Fruit fly (Drosophila melanogaster) whole organism, pupa: Measurements from ENCODE around the gene sa.

Experiments
- CG10348 ChIP-seq: fragments of 200-800 bp; sonication (Bioruptor generic); IDR thresholded peaks from 2 replicates; pipeline ENCODE4 v1.3.6; 2022; ENCODE audit warnings: missing biosample characterization, missing genetic modification characterization
- CG12605 ChIP-seq: fragments of 200-800 bp; sonication (Bioruptor generic); IDR thresholded peaks from 2 replicates; pipeline ENCODE4 v1.3.6; 2022; ENCODE audit warnings: missing biosample characterization, missing genetic modification characterization
- CG13204 ChIP-seq: fragments of 200-800 bp; sonication (Bioruptor generic); optimal IDR thresholded peaks from 2 replicates; lab custom pipeline; 2018; ENCODE audit warnings: missing biosample characterization, mild to moderate bottlenecking, missing genetic modification characterization, moderate library complexity
- CG14655 ChIP-seq: fragments of 200-800 bp; sonication (Bioruptor generic); optimal IDR thresholded peaks from 3 replicates; lab custom pipeline; 2017; ENCODE audit warnings: mild to moderate bottlenecking, missing biosample characterization, missing genetic modification reagents, missing genetic modification characterization
- CG15710 ChIP-seq: fragments of 200-800 bp; sonication (Bioruptor generic); optimal IDR thresholded peaks from 2 replicates; lab custom pipeline; 2018; ENCODE audit warnings: missing biosample characterization, mild to moderate bottlenecking, missing genetic modification characterization, moderate library complexity
- CG17806 ChIP-seq: fragments of 200-800 bp; sonication (Bioruptor generic); optimal IDR thresholded peaks from 2 replicates; lab custom pipeline; 2018; ENCODE audit warnings: missing biosample characterization, mild to moderate bottlenecking, missing genetic modification characterization, moderate library complexity
- CG32121 ChIP-seq: fragments of 200-800 bp; sonication (Bioruptor generic); IDR thresholded peaks from 2 replicates; pipeline ENCODE4 v1.3.6; 2022; ENCODE audit warnings: missing biosample characterization, missing genetic modification characterization
- CG34367 ChIP-seq: fragments of 200-800 bp; sonication (Bioruptor generic); optimal IDR thresholded peaks from 2 replicates; lab custom pipeline; 2018; ENCODE audit warnings: missing biosample characterization, mild to moderate bottlenecking, missing genetic modification characterization
- CG4496 ChIP-seq: fragments of 200-800 bp; sonication (Bioruptor generic); IDR thresholded peaks from 3 replicates; pipeline ENCODE4 v1.3.6; 2022; ENCODE audit warnings: missing biosample characterization, missing genetic modification characterization
- CG8159 ChIP-seq: fragments of 200-800 bp; sonication (Bioruptor generic); optimal IDR thresholded peaks from 3 replicates; lab custom pipeline; 2018; ENCODE audit warnings: missing biosample characterization, mild to moderate bottlenecking, missing genetic modification characterization, moderate library complexity
- CG8301 ChIP-seq: fragments of 200-800 bp; sonication (Bioruptor generic); optimal IDR thresholded peaks from 2 replicates; lab custom pipeline; 2018; ENCODE audit warnings: missing biosample characterization, mild to moderate bottlenecking, missing genetic modification characterization
- CG9948 ChIP-seq: fragments of 200-800 bp; sonication (Bioruptor generic); optimal IDR thresholded peaks from 2 replicates; lab custom pipeline; 2018; ENCODE audit warnings: missing biosample characterization, mild to moderate bottlenecking, missing genetic modification characterization, moderate library complexity
- D1 ChIP-seq: fragments of 200-800 bp; sonication (Bioruptor generic); optimal IDR thresholded peaks from 2 replicates; lab custom pipeline; 2018; ENCODE audit warnings: missing biosample characterization, mild to moderate bottlenecking, missing genetic modification characterization, moderate library complexity
- EcR ChIP-seq: fragments of 200-800 bp; sonication (Bioruptor generic); optimal IDR thresholded peaks from 3 replicates; lab custom pipeline; 2019; ENCODE audit warnings: missing biosample characterization, missing genetic modification characterization, mild to moderate bottlenecking, moderate library complexity, missing genetic modification reagents
- Ets98B ChIP-seq: fragments of 200-800 bp; sonication (Bioruptor generic); IDR thresholded peaks from 2 replicates; pipeline ENCODE4 v1.3.6; 2022; ENCODE audit warnings: missing biosample characterization, missing genetic modification characterization
- Pif1A ChIP-seq: fragments of 200-800 bp; sonication (Bioruptor generic); optimal IDR thresholded peaks from 3 replicates; lab custom pipeline; 2016; ENCODE audit warnings: missing biosample characterization, missing genetic modification characterization
- Pif1B ChIP-seq: fragments of 200-800 bp; sonication (Bioruptor generic); optimal IDR thresholded peaks from 3 replicates; lab custom pipeline; 2016; ENCODE audit warnings: missing biosample characterization, missing genetic modification characterization
- Snoo ChIP-seq: fragments of 200-800 bp; sonication (Bioruptor generic); optimal IDR thresholded peaks from 3 replicates; lab custom pipeline; 2017; ENCODE audit warnings: missing biosample characterization, mild to moderate bottlenecking, missing genetic modification characterization, inconsistent platforms
- fd96Ca ChIP-seq: fragments of 200-800 bp; sonication (Bioruptor generic); IDR thresholded peaks from 3 replicates; pipeline ENCODE4 v1.3.6; 2022; ENCODE audit warnings: missing biosample characterization, missing genetic modification characterization
- gl ChIP-seq: fragments of 200-800 bp; sonication (Bioruptor generic); optimal IDR thresholded peaks from 2 replicates; lab custom pipeline; 2018; ENCODE audit warnings: missing biosample characterization, mild to moderate bottlenecking, missing genetic modification characterization
- rn ChIP-seq: fragments of 200-800 bp; sonication (Bioruptor generic); IDR thresholded peaks from 2 replicates; pipeline ENCODE4 v1.3.6; 2022; ENCODE audit warnings: missing biosample characterization, missing genetic modification characterization

sa gene

DNA sequence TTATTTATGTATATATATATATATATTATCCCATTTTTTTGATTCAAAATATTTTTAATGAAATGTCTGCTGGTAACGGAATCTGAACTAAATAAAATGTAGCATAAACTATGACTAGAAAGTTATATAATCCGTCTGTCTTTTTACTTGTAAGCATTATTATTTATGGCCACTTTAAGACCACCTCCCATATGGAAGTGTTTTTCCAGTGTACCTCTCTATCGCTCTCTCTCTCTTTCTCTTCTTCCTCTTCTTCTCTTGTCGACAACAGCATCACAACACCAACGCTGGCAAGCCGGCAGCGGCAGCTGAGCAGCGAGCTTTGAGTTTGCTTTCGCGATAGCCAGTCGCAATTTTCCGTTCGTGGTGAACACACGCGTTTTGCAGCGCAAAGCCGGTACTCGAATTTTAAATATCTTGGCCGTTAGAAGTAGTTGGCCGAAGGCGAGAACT lies 24.4 kb downstream of the sa start, which contains the start of gene rgn:
Gene rgn (plus strand): TSS at position 344 of the 453 bp plus-strand sequence.
- peak; percentile 85 for TF ChIP-seq CG32121 (GFP tag; lab: Robert Waterston, UW)
- TF ChIP-seq Pif1A, result peak; percentile 69
- TF ChIP-seq CG13204, result peak; percentile 46
- TF ChIP-seq CG10348 (GFP tag; lab: Robert Waterston, UW), result no peak
- TF ChIP-seq CG12605 (GFP tag; lab: Robert Waterston, UW), result peak; percentile 44
- TF ChIP-seq CG15710, result peak; percentile 84
- peak; percentile 92 for TF ChIP-seq CG9948 (tag; lab: Kevin White, UChicago)
- peak; percentile 95 for TF ChIP-seq CG14655 (GFP tag; lab: Kevin White, UChicago)
- TF ChIP-seq CG8159 (tag; lab: Kevin White, UChicago), result peak; percentile 91
- peak; percentile 87 for TF ChIP-seq D1 (tag; lab: Kevin White, UChicago)
- peak; percentile 92 for TF ChIP-seq CG4496 (GFP tag; lab: Robert Waterston, UW)
- TF ChIP-seq Snoo (tag; lab: Kevin White, UChicago), result peak; percentile 85
- peak; percentile 61; the same call in 1 of the 2 replicates for TF ChIP-seq rn (GFP tag; lab: Robert Waterston, UW)
- TF ChIP-seq gl (tag; lab: Kevin White, UChicago), result peak; percentile 49
- peak; percentile 90 for TF ChIP-seq CG8301
- peak; percentile 86 for TF ChIP-seq CG17806
- TF ChIP-seq EcR (GFP tag; lab: Kevin White, UChicago), result no peak
- TF ChIP-seq fd96Ca (GFP tag; lab: Robert Waterston, UW), result peak; percentile 77; the same call in 2 of the 3 replicates
- TF ChIP-seq Ets98B (GFP tag; lab: Robert Waterston, UW), result peak; percentile 87
- TF ChIP-seq Pif1B (GFP tag; lab: Kevin White, UChicago), result peak; percentile 63
- TF ChIP-seq CG34367, result peak; percentile 85

DNA sequence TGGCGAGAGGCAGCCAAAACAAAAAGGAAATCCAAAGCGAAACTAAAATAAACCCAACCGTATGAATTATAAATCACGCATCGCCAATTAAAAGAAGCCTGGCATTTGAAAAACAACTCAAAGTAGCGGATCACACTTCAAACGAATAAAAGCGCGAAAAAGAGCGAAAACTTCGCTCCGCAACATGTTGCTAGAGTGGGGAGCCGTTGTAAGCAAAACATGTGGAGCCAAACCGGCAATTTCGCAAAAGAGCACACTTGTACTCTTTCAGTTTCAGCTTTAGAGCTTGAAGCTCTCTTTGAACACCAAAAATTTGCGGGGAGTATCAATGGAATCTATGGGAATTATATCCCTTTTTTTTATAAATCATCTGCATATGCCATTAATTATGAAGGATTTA lies 24.8 kb downstream of the sa start:
- TF ChIP-seq CG13204 (no peak), EcR (GFP tag; lab: Kevin White, UChicago) (no peak), Pif1B (GFP tag; lab: Kevin White, UChicago) (no peak), D1 (tag; lab: Kevin White, UChicago) (no peak), Snoo (tag; lab: Kevin White, UChicago) (no peak), CG32121 (GFP tag; lab: Robert Waterston, UW) (no peak), CG12605 (GFP tag; lab: Robert Waterston, UW) (no peak), fd96Ca (GFP tag; lab: Robert Waterston, UW) (no peak), Pif1A (no peak), CG14655 (GFP tag; lab: Kevin White, UChicago) (no peak), CG34367 (no peak), CG8159 (tag; lab: Kevin White, UChicago) (no peak), CG15710 (no peak)

DNA sequence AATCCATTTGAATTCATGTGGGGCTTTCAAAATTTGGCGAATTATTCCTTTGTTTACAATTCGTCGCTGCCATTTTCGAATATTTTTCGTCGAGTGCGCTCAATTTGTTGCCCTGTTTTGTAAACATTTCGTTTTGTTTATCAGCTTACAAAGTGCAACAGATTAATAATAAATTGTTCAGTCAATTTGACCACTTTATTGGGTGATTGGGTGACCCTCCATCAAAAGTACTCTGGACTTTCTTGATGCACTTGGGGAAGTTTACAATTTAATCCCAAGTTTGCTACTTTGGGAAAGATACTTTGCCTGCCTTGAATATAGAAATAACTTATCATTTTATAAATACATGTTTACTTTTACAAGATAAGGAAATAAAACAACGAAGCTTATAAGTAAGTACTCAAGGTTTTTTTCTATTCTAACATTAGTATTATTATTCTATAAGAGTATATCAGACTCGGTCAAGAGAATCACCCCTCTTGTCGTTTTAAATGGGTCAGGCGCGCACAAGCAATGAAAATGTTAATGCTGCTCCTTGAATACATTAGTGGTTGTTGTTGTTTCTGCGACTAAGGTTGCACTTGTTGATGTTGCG lies 25.9 kb downstream of the sa start:
- no peak for TF ChIP-seq Pif1A
- no peak for TF ChIP-seq CG12605 (GFP tag; lab: Robert Waterston, UW)
- TF ChIP-seq CG9948 (tag; lab: Kevin White, UChicago), result no peak
- TF ChIP-seq CG10348 (GFP tag; lab: Robert Waterston, UW), result no peak
- no peak for TF ChIP-seq fd96Ca (GFP tag; lab: Robert Waterston, UW)

DNA sequence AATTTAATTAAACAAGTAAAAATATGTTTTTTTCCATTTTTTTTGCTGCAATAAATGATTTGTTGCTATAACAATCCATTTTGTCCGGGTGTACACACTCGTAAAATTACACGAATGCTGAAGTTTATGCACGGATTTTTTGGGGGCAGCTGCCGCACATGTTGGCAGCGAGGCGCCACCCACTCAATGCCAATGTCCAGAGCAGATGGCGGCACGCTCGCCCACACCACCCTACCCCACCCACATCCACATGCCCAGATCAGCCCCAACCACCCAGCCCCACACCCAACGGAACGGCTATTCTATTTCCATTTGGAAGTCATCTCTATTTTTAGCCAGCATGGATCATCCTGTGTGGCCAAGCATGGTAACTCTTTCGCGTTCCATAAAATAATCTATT lies 26.4 kb downstream of the sa start:
- TF ChIP-seq CG17806, result no peak

DNA sequence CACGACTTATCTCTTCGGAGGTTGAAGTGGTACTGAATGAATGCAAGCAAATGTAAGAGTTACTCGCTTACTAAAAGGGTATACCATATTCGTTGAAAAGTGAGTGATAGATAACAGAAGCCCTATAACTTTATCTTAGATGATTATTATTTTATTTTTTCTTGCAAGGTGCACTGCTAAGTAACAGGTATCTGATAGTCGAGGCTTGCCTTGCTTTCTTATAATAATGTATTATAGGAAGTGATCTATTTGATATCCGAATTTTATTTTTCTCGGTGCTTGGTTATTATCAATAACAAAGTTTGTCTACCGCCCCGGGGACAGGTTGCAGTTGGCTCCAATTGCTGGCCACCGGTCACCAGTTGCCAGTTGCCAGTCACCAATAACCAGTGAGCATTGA lies 35.3 kb downstream of the sa start:
- TF ChIP-seq Pif1B (GFP tag; lab: Kevin White, UChicago) (no peak), fd96Ca (GFP tag; lab: Robert Waterston, UW) (no peak), CG8301 (no peak), Pif1A (no peak), Ets98B (GFP tag; lab: Robert Waterston, UW) (no peak), gl (tag; lab: Kevin White, UChicago) (no peak), EcR (GFP tag; lab: Kevin White, UChicago) (no peak), Snoo (tag; lab: Kevin White, UChicago) (no peak), CG9948 (tag; lab: Kevin White, UChicago) (no peak), CG13204 (no peak)

DNA sequence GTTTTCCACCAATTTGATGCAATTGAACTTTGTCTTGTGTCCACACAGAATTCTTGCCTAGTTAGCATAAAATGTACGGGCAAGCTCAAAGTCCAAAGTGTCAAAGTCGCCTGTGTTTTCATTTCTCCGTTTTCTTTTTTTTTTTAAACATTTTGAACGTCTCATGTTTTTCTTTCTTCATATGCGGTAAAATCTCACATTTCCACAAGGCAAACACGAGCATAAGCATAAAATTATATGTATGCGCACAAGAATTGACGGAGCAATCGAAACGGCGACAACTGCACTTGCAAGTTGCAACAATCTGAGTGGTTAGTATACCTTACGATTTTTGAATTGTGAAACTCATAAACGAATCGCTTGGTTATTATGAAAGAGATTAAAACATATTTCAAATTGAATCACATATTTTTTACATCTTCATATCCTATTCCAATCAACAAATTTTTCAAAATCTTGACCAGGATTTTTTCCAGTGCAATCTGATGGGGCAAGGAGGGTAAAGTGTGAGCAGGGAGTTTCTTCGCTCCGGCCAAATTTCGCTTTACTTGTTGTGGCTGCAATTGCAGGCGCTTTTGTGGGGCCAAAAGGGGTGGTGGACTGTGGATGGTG lies 42.5 kb downstream of the sa start:
- TF ChIP-seq Pif1B (GFP tag; lab: Kevin White, UChicago) (peak; percentile 33), Pif1A (peak; percentile 83), fd96Ca (GFP tag; lab: Robert Waterston, UW) (peak; percentile 84), CG14655 (GFP tag; lab: Kevin White, UChicago) (peak; percentile 8), CG32121 (GFP tag; lab: Robert Waterston, UW) (peak; percentile 79), Ets98B (GFP tag; lab: Robert Waterston, UW) (peak; percentile 83; the same call in 1 of the 2 replicates), rn (GFP tag; lab: Robert Waterston, UW) (peak; percentile 55), CG8159 (tag; lab: Kevin White, UChicago) (no peak), CG13204 (no peak), CG8301 (no peak), D1 (tag; lab: Kevin White, UChicago) (peak; percentile 20), CG17806 (no peak), CG12605 (GFP tag; lab: Robert Waterston, UW) (no peak; the same call in 1 of the 2 replicates), CG15710 (no peak), CG10348 (GFP tag; lab: Robert Waterston, UW) (no peak), CG34367 (no peak), CG4496 (GFP tag; lab: Robert Waterston, UW) (peak; percentile 86), CG9948 (tag; lab: Kevin White, UChicago) (no peak), EcR (GFP tag; lab: Kevin White, UChicago) (no peak), gl (tag; lab: Kevin White, UChicago) (no peak), Snoo (tag; lab: Kevin White, UChicago) (no peak)
